Worm (Caenorhabditis elegans) whole organism, mixed stage, embryonic: ENCODE measurements around the gene F15G9.2.

Experiments
- blmp-1 ChIP-seq: fragments of 150-350 bp; optimal IDR thresholded peaks from 2 replicates; lab custom pipeline; 2014; ENCODE audit warnings: missing biosample characterization, missing genetic modification characterization
- elt-1 ChIP-seq: sonication (generic microtip); optimal IDR thresholded peaks from 2 replicates; lab custom pipeline; 2017; ENCODE audit warnings: missing genetic modification characterization, mild to moderate bottlenecking, missing compliant biosample characterization, antibody characterized with exemption, moderate library complexity, borderline replicate concordance; ENCODE audit not compliant: insufficient read depth
- elt-3 ChIP-seq: fragments of 150-350 bp; optimal IDR thresholded peaks from 2 replicates; lab custom pipeline; 2014; ENCODE audit warnings: missing biosample characterization, missing genetic modification characterization
- nhr-12 ChIP-seq: fragments of 150-350 bp; optimal IDR thresholded peaks from 2 replicates; lab custom pipeline; 2014; ENCODE audit warnings: missing biosample characterization, missing genetic modification characterization
- pha-4 ChIP-seq: fragments of 150-350 bp; optimal IDR thresholded peaks from 2 replicates; lab custom pipeline; 2018; ENCODE audit warnings: missing biosample characterization, missing genetic modification reagents, missing genetic modification characterization
- unc-39 ChIP-seq: fragments of 150-350 bp; optimal IDR thresholded peaks from 2 replicates; lab custom pipeline; 2014; ENCODE audit warnings: missing biosample characterization, missing genetic modification characterization
- unc-62 ChIP-seq: fragments of 150-350 bp; optimal IDR thresholded peaks from 2 replicates; lab custom pipeline; 2014; ENCODE audit warnings: missing biosample characterization, missing genetic modification reagents, missing genetic modification characterization
- ztf-11 ChIP-seq: fragments of 150-350 bp; optimal IDR thresholded peaks from 2 replicates; lab custom pipeline; 2014; ENCODE audit warnings: missing biosample characterization, missing genetic modification characterization

ce11 chrX:9742058-9742457, 28.5 kb upstream of the F15G9.2 start:
- TF ChIP-seq blmp-1: no peak
- no peak for TF ChIP-seq elt-3 (tag; lab: Kevin White, UChicago)
- TF ChIP-seq unc-62 (GFP tag; lab: Kevin White, UChicago): no peak
- no peak for TF ChIP-seq elt-1 (tag; lab: Kevin White, UChicago)
- no peak for TF ChIP-seq nhr-12 (tag; lab: Kevin White, UChicago)
- no peak for TF ChIP-seq unc-39 (tag; lab: Kevin White, UChicago)
- TF ChIP-seq ztf-11 (tag; lab: Kevin White, UChicago): no peak
- no peak for TF ChIP-seq pha-4 (tag; lab: Kevin White, UChicago)
